Fruit fly (Drosophila melanogaster): ENCODE results near the gene Mp.
A peak's percentile ranks its signal among the peaks of the same experiment; 100 is the strongest.

Mp gene

DNA sequence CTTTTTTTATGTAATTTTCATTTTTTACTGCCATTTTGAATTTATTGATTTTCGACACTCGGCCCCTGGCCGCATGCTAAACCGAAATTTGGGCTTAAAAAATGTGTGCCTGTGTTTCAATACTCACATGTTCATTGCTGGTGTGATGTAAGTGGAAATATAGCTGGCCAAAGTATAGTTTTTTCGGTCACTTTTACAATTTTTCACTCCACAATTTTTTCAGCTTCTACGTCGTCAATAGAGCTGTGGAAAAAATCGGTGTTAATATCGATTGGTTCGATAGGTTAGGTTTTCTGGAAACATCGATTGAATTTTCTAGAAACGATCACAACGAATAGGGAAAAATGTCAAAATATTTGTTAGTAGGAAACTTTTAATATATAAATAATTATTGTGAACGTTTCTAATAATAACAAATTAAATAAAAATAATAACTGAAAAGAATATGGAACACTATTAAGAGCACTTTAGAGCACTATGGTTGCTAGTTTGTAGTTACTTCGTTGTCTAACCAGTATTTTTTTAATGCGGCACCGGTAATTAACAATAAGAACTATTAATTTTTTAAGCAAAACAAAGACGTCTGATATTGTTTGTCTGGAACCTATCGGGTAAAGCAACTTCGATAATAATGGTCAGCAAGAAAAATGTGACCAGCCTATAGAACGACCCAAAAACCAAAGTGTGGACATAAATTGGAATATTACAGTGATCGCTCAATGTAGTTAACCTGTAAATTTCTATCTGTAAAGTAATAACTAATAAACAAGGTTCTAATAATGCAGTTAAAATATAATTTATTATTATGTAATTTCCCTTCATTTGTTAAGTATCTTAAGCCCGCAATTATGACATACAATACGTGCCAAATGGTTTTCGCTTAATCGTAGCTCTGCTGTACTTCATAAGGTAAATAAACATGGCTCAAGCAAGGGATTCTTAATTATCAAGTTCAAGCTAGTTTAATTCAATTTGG lies 43.1 kb upstream of the Mp start, which contains the start of the genes CG10077 and CG9948 (continued):
- TF ChIP-seq Gsc (GFP tag; IDR thresholded peaks at IDR 0.05): peak; percentile 66
- TF ChIP-seq CG8388 (GFP tag; optimal IDR thresholded peaks at IDR 0.05): peak; percentile 89
- TF ChIP-seq Trl (optimal IDR thresholded peaks at IDR 0.05): no peak
- TF ChIP-seq Trl (GFP tag; optimal IDR thresholded peaks at IDR 0.05): peak; percentile 60
- peak; percentile 78; the same call in 2 of the 3 replicates for TF ChIP-seq hb (GFP tag; IDR thresholded peaks at IDR 0.05; ENCODE audit: partially characterized antibody)
- TF ChIP-seq CG14050 (GFP tag; IDR thresholded peaks at IDR 0.05): peak; percentile 88
- TF ChIP-seq danr (GFP tag; IDR thresholded peaks at IDR 0.05): peak; percentile 77
- peak; percentile 47 for TF ChIP-seq Adf1 (GFP tag; IDR thresholded peaks at IDR 0.05)
- no peak for TF ChIP-seq CG14965 (GFP tag; optimal IDR thresholded peaks at IDR 0.05; ENCODE audit: borderline replicate concordance)
- peak; percentile 21 for TF ChIP-seq ERR (GFP tag; optimal IDR thresholded peaks at IDR 0.05)
- peak; percentile 90 for TF ChIP-seq CG1602 (GFP tag; optimal IDR thresholded peaks at IDR 0.05)
- TF ChIP-seq usp (GFP tag; optimal IDR thresholded peaks at IDR 0.05): no peak
- TF ChIP-seq CG7556 (GFP tag; optimal IDR thresholded peaks at IDR 0.05): peak; percentile 84
- TF ChIP-seq CG2889 (GFP tag; IDR thresholded peaks at IDR 0.05): peak; percentile 80
- peak; percentile 75 to 76 for TF ChIP-seq Pdp1 (GFP tag; optimal IDR thresholded peaks at IDR 0.05)
- peak; percentile 92 for TF ChIP-seq CG9817 (tag; optimal IDR thresholded peaks at IDR 0.05)
- TF ChIP-seq sug (tag; optimal IDR thresholded peaks at IDR 0.05): peak; percentile 87
- TF ChIP-seq CkIIα-i1 (GFP tag; IDR thresholded peaks at IDR 0.05): no peak; the same call in 1 of the 2 replicates
- TF ChIP-seq Eip74EF (GFP tag; optimal IDR thresholded peaks at IDR 0.05): peak in 1 of 2 experiments; percentile 75
- TF ChIP-seq inv (GFP tag; IDR thresholded peaks at IDR 0.05; ENCODE audit: partially characterized antibody): peak; percentile 63
- peak; percentile 95 for TF ChIP-seq slbo (GFP tag; IDR thresholded peaks at IDR 0.05)
- peak; percentile 26 for TF ChIP-seq TFAM (GFP tag; optimal IDR thresholded peaks at IDR 0.05)
- peak; percentile 85 for TF ChIP-seq CG11695 (GFP tag; IDR thresholded peaks at IDR 0.05)
- peak; percentile 89 for TF ChIP-seq CG18599 (GFP tag; optimal IDR thresholded peaks at IDR 0.05)
- peak; percentile 71 for TF ChIP-seq CG2875 (GFP tag; optimal IDR thresholded peaks at IDR 0.05)
- TF ChIP-seq Ptx1 (GFP tag; IDR thresholded peaks at IDR 0.05): peak; percentile 94
- no peak for TF ChIP-seq tio (GFP tag; optimal IDR thresholded peaks at IDR 0.05)
- peak; percentile 88 for TF ChIP-seq H15 (GFP tag; IDR thresholded peaks at IDR 0.05)
- peak; percentile 87 for TF ChIP-seq Hsf (GFP tag; optimal IDR thresholded peaks at IDR 0.05)
- peak; percentile 92 for TF ChIP-seq H2.0 (GFP tag; IDR thresholded peaks at IDR 0.05)
- peak; percentile 36 for TF ChIP-seq pnt (GFP tag; optimal IDR thresholded peaks at IDR 0.05)
- TF ChIP-seq CG2129 (GFP tag; IDR thresholded peaks at IDR 0.05; ENCODE audit: partially characterized antibody): peak; percentile 64
- peak; percentile 86 for TF ChIP-seq CG12299 (tag; optimal IDR thresholded peaks at IDR 0.05)
- TF ChIP-seq CG4404 (GFP tag; IDR thresholded peaks at IDR 0.05): peak; percentile 73
- peak; percentile 91 for TF ChIP-seq CoRest (tag; optimal IDR thresholded peaks at IDR 0.05)
- peak; percentile 62 for TF ChIP-seq CG7745 (tag; optimal IDR thresholded peaks at IDR 0.05)
- peak; percentile 91 for TF ChIP-seq esg (GFP tag; conservative IDR thresholded peaks at IDR 0.05)
- peak; percentile 71 for TF ChIP-seq dati (GFP tag; IDR thresholded peaks at IDR 0.05)
- no peak for TF ChIP-seq HLHmδ (GFP tag; optimal IDR thresholded peaks at IDR 0.05)
- peak; percentile 95 for TF ChIP-seq CG32532 (GFP tag; IDR thresholded peaks at IDR 0.05)
- peak; percentile 83 for TF ChIP-seq Drgx (GFP tag; IDR thresholded peaks at IDR 0.05)
- peak; percentile 80 for TF ChIP-seq CG18476 (GFP tag; optimal IDR thresholded peaks at IDR 0.05)
- peak; percentile 86 for TF ChIP-seq CG10147 (GFP tag; optimal IDR thresholded peaks at IDR 0.05)
- TF ChIP-seq dpn (GFP tag; optimal IDR thresholded peaks at IDR 0.05): peak; percentile 58 to 90
- peak; percentile 69 for TF ChIP-seq klu (GFP tag; IDR thresholded peaks at IDR 0.05)
- TF ChIP-seq CG3995 (GFP tag; optimal IDR thresholded peaks at IDR 0.05): peak; percentile 38
- TF ChIP-seq zen (tag; optimal IDR thresholded peaks at IDR 0.05): peak; percentile 87
- TF ChIP-seq Spps (tag; optimal IDR thresholded peaks at IDR 0.05): peak; percentile 78
